Worm (Caenorhabditis elegans) whole organism, L3 larva: Measurements from ENCODE around the gene F08G12.3.

Experiments
- R02D3.7 ChIP-seq: fragments of 150-350 bp; optimal IDR thresholded peaks from 2 replicates; lab custom pipeline; 2014; ENCODE audit warnings: missing biosample characterization, missing genetic modification characterization
- ZK546.5 ChIP-seq: sonication (generic microtip); optimal IDR thresholded peaks from 2 replicates; lab custom pipeline; 2017; ENCODE audit warnings: missing biosample characterization, missing genetic modification characterization
- aly-2 ChIP-seq: fragments of 150-350 bp; optimal IDR thresholded peaks from 2 replicates; lab custom pipeline; 2014; ENCODE audit warnings: missing biosample characterization, missing genetic modification characterization
- ceh-28 ChIP-seq: fragments of 150-350 bp; optimal IDR thresholded peaks from 2 replicates; lab custom pipeline; 2014; ENCODE audit warnings: missing biosample characterization, missing genetic modification reagents, missing genetic modification characterization
- ceh-82 ChIP-seq: fragments of 150-350 bp; optimal IDR thresholded peaks from 2 replicates; lab custom pipeline; 2014; ENCODE audit warnings: missing biosample characterization, missing genetic modification characterization
- ceh-9 ChIP-seq: sonication (generic microtip); optimal IDR thresholded peaks from 2 replicates; lab custom pipeline; 2018; ENCODE audit warnings: missing biosample characterization, missing genetic modification characterization
- daf-12 ChIP-seq: fragments of 150-350 bp; optimal IDR thresholded peaks from 2 replicates; lab custom pipeline; 2014; ENCODE audit warnings: missing biosample characterization, missing genetic modification reagents, missing genetic modification characterization
- egl-27 ChIP-seq: sonication (generic microtip); optimal IDR thresholded peaks from 4 replicates; lab custom pipeline; 2017; ENCODE audit warnings: missing biosample characterization, missing genetic modification reagents, missing genetic modification characterization
- elt-1 ChIP-seq: fragments of 150-350 bp; optimal IDR thresholded peaks from 2 replicates; lab custom pipeline; 2014; ENCODE audit warnings: missing biosample characterization, missing genetic modification characterization
- elt-2 ChIP-seq: sonication (generic microtip); optimal IDR thresholded peaks from 2 replicates; lab custom pipeline; 2016; ENCODE audit warnings: missing genetic modification reagents, mild to moderate bottlenecking, missing genetic modification characterization, missing compliant biosample characterization
- elt-3 ChIP-seq, 3 experiments: fragments of 150-350 bp in 1 of 3; sonication (generic microtip) in 2 of 3; optimal IDR thresholded peaks; 2 replicates in 2 of 3; 4 replicates in 1 of 3; lab custom pipeline; 2014 to 2017; ENCODE audit warnings: missing biosample characterization in 3 of 3, missing genetic modification characterization in 3 of 3
- fkh-2 ChIP-seq: fragments of 150-350 bp; optimal IDR thresholded peaks from 2 replicates; lab custom pipeline; 2014; ENCODE audit warnings: missing biosample characterization, missing genetic modification reagents, missing genetic modification characterization
- fos-1 ChIP-seq: fragments of 150-350 bp; optimal IDR thresholded peaks from 2 replicates; lab custom pipeline; 2014; ENCODE audit warnings: missing biosample characterization, missing genetic modification characterization
- hmg-11 ChIP-seq: sonication (generic microtip); optimal IDR thresholded peaks from 2 replicates; lab custom pipeline; 2016; ENCODE audit warnings: missing genetic modification characterization, missing compliant biosample characterization
- jun-1 ChIP-seq: fragments of 150-350 bp; optimal IDR thresholded peaks from 2 replicates; lab custom pipeline; 2014; ENCODE audit warnings: missing biosample characterization, missing genetic modification reagents, missing genetic modification characterization
- lin-15B ChIP-seq: fragments of 150-350 bp; optimal IDR thresholded peaks from 2 replicates; lab custom pipeline; 2014; ENCODE audit warnings: missing biosample characterization, missing genetic modification characterization
- lin-39 ChIP-seq: fragments of 150-350 bp; optimal IDR thresholded peaks from 2 replicates; lab custom pipeline; 2018; ENCODE audit warnings: missing biosample characterization, missing genetic modification reagents, missing genetic modification characterization
- lsy-12 ChIP-seq: sonication (generic microtip); optimal IDR thresholded peaks from 2 replicates; lab custom pipeline; 2016; ENCODE audit warnings: mild to moderate bottlenecking, missing genetic modification characterization, missing compliant biosample characterization
- nfya-1 ChIP-seq: sonication (generic microtip); optimal IDR thresholded peaks from 2 replicates; lab custom pipeline; 2017; ENCODE audit warnings: missing genetic modification characterization, mild to moderate bottlenecking, missing compliant biosample characterization, antibody characterized with exemption, moderate library complexity; ENCODE audit not compliant: insufficient read depth
- nhr-12 ChIP-seq: fragments of 150-350 bp; optimal IDR thresholded peaks from 2 replicates; lab custom pipeline; 2014; ENCODE audit warnings: missing biosample characterization, missing genetic modification characterization
- nhr-23 ChIP-seq: fragments of 150-350 bp; optimal IDR thresholded peaks from 2 replicates; lab custom pipeline; 2014; ENCODE audit warnings: missing biosample characterization, missing genetic modification reagents, missing genetic modification characterization
- nhr-237 ChIP-seq: fragments of 150-350 bp; optimal IDR thresholded peaks from 2 replicates; lab custom pipeline; 2014; ENCODE audit warnings: missing biosample characterization, missing genetic modification characterization
- nhr-25 ChIP-seq: sonication (generic microtip); optimal IDR thresholded peaks from 2 replicates; lab custom pipeline; 2017; ENCODE audit warnings: missing biosample characterization, missing genetic modification characterization
- nhr-28 ChIP-seq: fragments of 150-350 bp; optimal IDR thresholded peaks from 2 replicates; lab custom pipeline; 2014; ENCODE audit warnings: missing biosample characterization, missing genetic modification characterization
- nhr-43 ChIP-seq: sonication (generic microtip); optimal IDR thresholded peaks from 2 replicates; lab custom pipeline; 2016; ENCODE audit warnings: mild to moderate bottlenecking, missing genetic modification characterization, missing compliant biosample characterization; ENCODE audit not compliant: poor library complexity, severe bottlenecking
- nhr-67 ChIP-seq: fragments of 150-350 bp; optimal IDR thresholded peaks from 2 replicates; lab custom pipeline; 2014; ENCODE audit warnings: missing biosample characterization, missing genetic modification characterization
- nhr-77 ChIP-seq: fragments of 150-350 bp; optimal IDR thresholded peaks from 2 replicates; lab custom pipeline; 2014; ENCODE audit warnings: missing biosample characterization, missing genetic modification characterization
- pha-4 ChIP-seq: fragments of 150-350 bp; optimal IDR thresholded peaks from 2 replicates; lab custom pipeline; 2014; ENCODE audit warnings: missing biosample characterization, missing genetic modification reagents, missing genetic modification characterization
- pqm-1 ChIP-seq: fragments of 150-350 bp; optimal IDR thresholded peaks from 2 replicates; lab custom pipeline; 2017; ENCODE audit warnings: missing biosample characterization, missing genetic modification characterization, inconsistent platforms
- snpc-4 ChIP-seq: fragments of 150-350 bp; optimal IDR thresholded peaks from 2 replicates; lab custom pipeline; 2014; ENCODE audit warnings: missing biosample characterization, missing genetic modification characterization
- tbx-2 ChIP-seq: sonication (generic microtip); optimal IDR thresholded peaks from 2 replicates; lab custom pipeline; 2016; ENCODE audit warnings: mild to moderate bottlenecking, missing genetic modification characterization, missing compliant biosample characterization
- unc-39 ChIP-seq: sonication (generic microtip); optimal IDR thresholded peaks from 4 replicates; lab custom pipeline; 2017; ENCODE audit warnings: missing biosample characterization, missing genetic modification characterization
- unc-62 ChIP-seq: fragments of 150-350 bp; sonication (generic microtip); optimal IDR thresholded peaks from 4 replicates; lab custom pipeline; 2014; ENCODE audit warnings: missing biosample characterization, missing genetic modification reagents, missing genetic modification characterization
- zag-1 ChIP-seq: fragments of 150-350 bp; optimal IDR thresholded peaks from 2 replicates; lab custom pipeline; 2014; ENCODE audit warnings: missing biosample characterization, missing genetic modification characterization
- ztf-11 ChIP-seq: fragments of 150-350 bp; optimal IDR thresholded peaks from 2 replicates; lab custom pipeline; 2014; ENCODE audit warnings: missing biosample characterization, missing genetic modification characterization

The F08G12.3 gene

DNA sequence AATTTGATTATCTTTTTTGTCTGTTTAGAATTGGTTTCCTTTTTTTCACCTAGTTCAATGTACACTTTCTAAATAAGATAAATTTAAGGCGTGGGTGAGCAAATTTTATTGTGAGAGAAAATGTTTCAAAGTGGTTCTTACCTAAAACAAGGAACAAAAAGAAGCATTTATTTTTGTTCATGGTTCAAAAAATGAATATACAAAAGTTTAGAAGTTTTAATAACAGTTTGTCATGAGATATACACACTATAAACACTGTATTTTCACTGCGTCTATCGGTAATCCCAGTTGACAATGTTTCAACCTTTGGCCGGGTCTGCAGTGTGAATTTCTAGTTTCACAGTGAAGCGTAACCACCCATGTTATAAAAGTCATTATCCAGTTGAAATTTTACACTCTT is 15.3 kb downstream of the F08G12.3 start, which contains the start of gene F08G12.11:
Gene F08G12.11, minus strand, starts transcription at position 181 of the 400 bp plus-strand sequence.
- no peak for TF ChIP-seq daf-12
- no peak for TF ChIP-seq fkh-2 (tag; lab: Kevin White, UChicago)
- TF ChIP-seq unc-62 (GFP tag; lab: Kevin White, UChicago) = no peak
- TF ChIP-seq ceh-82 = no peak
- no peak for TF ChIP-seq elt-1 (tag; lab: Kevin White, UChicago)
- TF ChIP-seq elt-3 (tag; optimal IDR thresholded peaks at IDR 0.05; lab: Kevin White, UChicago) = no peak
- no peak for TF ChIP-seq nfya-1 (tag; lab: Kevin White, UChicago)
- TF ChIP-seq nhr-23 (tag; lab: Kevin White, UChicago) = no peak
- no peak for TF ChIP-seq nhr-28 (tag; lab: Kevin White, UChicago)
- TF ChIP-seq zag-1 (tag; lab: Kevin White, UChicago) = no peak
- TF ChIP-seq nhr-12 (tag; lab: Kevin White, UChicago) = no peak
- TF ChIP-seq nhr-67 (tag; lab: Kevin White, UChicago) = no peak
- no peak for TF ChIP-seq aly-2 (tag; lab: Kevin White, UChicago)
- no peak for TF ChIP-seq lsy-12
- no peak for TF ChIP-seq nhr-77 (tag; lab: Kevin White, UChicago)

- no peak for TF ChIP-seq unc-39 (tag; lab: Kevin White, UChicago)
- no peak for TF ChIP-seq nhr-67 (tag; lab: Kevin White, UChicago)
Observed at ce11 chrX:11316750-11317149, 16.7 kb downstream of the F08G12.3 start, which contains the start of gene nlp-57. TSS of gene nlp-57 (plus strand) at chrX:11317050.

ce11 chrX:11317939-11318338 is 17.9 kb downstream of the F08G12.3 start, which contains the start of gene hizr-1:
TSS of gene hizr-1 (plus strand) at chrX:11318278.
- TF ChIP-seq hmg-11 (no peak), elt-2 (tag; lab: Kevin White, UChicago) (peak; percentile 69), pqm-1 (tag; lab: Kevin White, UChicago) (peak; percentile 44)
- TF ChIP-seq, all 47 proteins: peak for 2

- TF ChIP-seq R02D3.7 (tag; lab: Kevin White, UChicago) (no peak), pqm-1 (tag; lab: Kevin White, UChicago) (peak; percentile 19), nhr-12 (tag; lab: Kevin White, UChicago) (no peak), elt-1 (tag; lab: Kevin White, UChicago) (no peak), ZK546.5 (tag; lab: Kevin White, UChicago) (no peak), jun-1 (tag; lab: Kevin White, UChicago) (no peak), nhr-237 (tag; lab: Kevin White, UChicago) (no peak), elt-2 (tag; lab: Kevin White, UChicago) (peak; percentile 66), fos-1 (tag; lab: Kevin White, UChicago) (no peak)
Observed at ce11 chrX:11323225-11323624, 23.2 kb downstream of the F08G12.3 start.

DNA sequence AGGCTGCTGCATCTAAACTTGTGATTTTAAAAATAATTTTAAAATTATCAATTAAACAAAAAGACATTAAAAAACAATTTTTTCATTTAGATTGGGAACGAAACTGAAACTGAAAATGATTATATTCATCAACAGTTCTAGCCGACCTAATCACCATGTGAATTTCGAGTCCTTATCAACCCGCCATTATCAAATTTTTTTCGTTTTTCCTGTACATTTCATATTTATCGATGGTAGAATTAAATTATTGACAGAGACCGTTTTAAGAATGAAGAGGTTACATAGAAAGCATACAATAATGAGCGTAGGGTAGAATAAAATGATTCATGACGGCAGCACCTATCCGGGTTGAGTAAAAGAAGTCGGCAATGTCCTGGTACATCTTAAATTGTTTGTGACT is 24.2 kb downstream of the F08G12.3 start, which contains the start of gene asm-2:
Gene asm-2, minus strand, starts transcription at position 12 of the 400 bp plus-strand sequence.
- TF ChIP-seq elt-1 (tag; lab: Kevin White, UChicago) = no peak
- TF ChIP-seq nhr-43 (tag; lab: Kevin White, UChicago) = no peak
- TF ChIP-seq zag-1 (tag; lab: Kevin White, UChicago) = no peak
- TF ChIP-seq elt-2 (tag; lab: Kevin White, UChicago) = peak; percentile 91
- no peak for TF ChIP-seq snpc-4 (tag; lab: Kevin White, UChicago)
- TF ChIP-seq pqm-1 (tag; lab: Kevin White, UChicago) = peak; percentile 89
- no peak for TF ChIP-seq ZK546.5 (tag; lab: Kevin White, UChicago)

- TF ChIP-seq ceh-28 (tag; lab: Kevin White, UChicago) = no peak
- no peak for TF ChIP-seq lin-15B (tag; lab: Kevin White, UChicago)
- no peak for TF ChIP-seq nhr-23 (tag; lab: Kevin White, UChicago)
- TF ChIP-seq lin-39 (tag; lab: Kevin White, UChicago) = no peak
- no peak for TF ChIP-seq nhr-25 (tag; lab: Kevin White, UChicago)
- TF ChIP-seq tbx-2 = no peak
- TF ChIP-seq ztf-11 = no peak
- no peak for TF ChIP-seq R02D3.7 (tag; lab: Kevin White, UChicago)
- no peak for TF ChIP-seq ZK546.5 (tag; lab: Kevin White, UChicago)
- no peak for TF ChIP-seq elt-2 (tag; lab: Kevin White, UChicago)
- TF ChIP-seq ceh-82 = no peak
- TF ChIP-seq nhr-43 (tag; lab: Kevin White, UChicago) = no peak
- no peak for TF ChIP-seq aly-2 (tag; lab: Kevin White, UChicago)
- TF ChIP-seq jun-1 (tag; lab: Kevin White, UChicago) = no peak
- no peak for TF ChIP-seq nhr-237 (tag; lab: Kevin White, UChicago)
- TF ChIP-seq pqm-1 (tag; lab: Kevin White, UChicago) = no peak
- no peak for TF ChIP-seq ceh-9 (tag; lab: Kevin White, UChicago)
- no peak for TF ChIP-seq egl-27 (tag; lab: Kevin White, UChicago)
- no peak for TF ChIP-seq pha-4
- no peak for TF ChIP-seq zag-1 (tag; lab: Kevin White, UChicago)
Observed at ce11 chrX:11326827-11327226, 26.8 kb downstream of the F08G12.3 start, which contains the start of gene ZK455.5. TSS of gene ZK455.5 (minus strand) at chrX:11326927.
